Fruit fly (Drosophila melanogaster) whole organism, embryonic: ENCODE measurements around the gene IntS2.
A peak's percentile ranks its signal among the peaks of the same experiment; 100 is the strongest.

ENCODE experiments used
- ATbp ChIP-seq: fragments of 200-800 bp; sonication (Bioruptor generic); optimal IDR thresholded peaks from 2 replicates; lab custom pipeline; 2017; ENCODE audit warnings: missing biosample characterization, mild to moderate bottlenecking, missing genetic modification characterization, missing genetic modification reagents
- Adf1 ChIP-seq: fragments of 200-800 bp; sonication (Bioruptor generic); IDR thresholded peaks from 2 replicates; pipeline ENCODE4 v1.3.6; 2022; ENCODE audit warnings: missing biosample characterization, missing genetic modification characterization
- Antp ChIP-seq: fragments of 200-800 bp; sonication (Bioruptor generic); optimal IDR thresholded peaks from 3 replicates; lab custom pipeline; 2016; ENCODE audit warnings: missing biosample characterization, missing genetic modification characterization
- BEAF-32 ChIP-seq: fragments of 200-800 bp; sonication (Bioruptor generic); optimal IDR thresholded peaks from 3 replicates; lab custom pipeline; 2017; ENCODE audit warnings: missing biosample characterization, missing genetic modification characterization, mild to moderate bottlenecking, moderate library complexity, missing genetic modification reagents
- Bgb ChIP-seq: fragments of 200-800 bp; sonication (Bioruptor generic); IDR thresholded peaks from 2 replicates; pipeline ENCODE4 v1.3.6; 2022; ENCODE audit warnings: missing biosample characterization, missing genetic modification characterization; ENCODE audit not compliant: partially characterized antibody
- CG10147 ChIP-seq: fragments of 200-800 bp; sonication (Bioruptor generic); optimal IDR thresholded peaks from 2 replicates; lab custom pipeline; 2019; ENCODE audit warnings: missing biosample characterization, mild to moderate bottlenecking, missing genetic modification characterization, moderate library complexity
- CG10267 ChIP-seq: fragments of 200-800 bp; sonication (Bioruptor generic); optimal IDR thresholded peaks from 2 replicates; lab custom pipeline; 2018; ENCODE audit warnings: missing biosample characterization, mild to moderate bottlenecking, missing genetic modification characterization, moderate library complexity
- CG11398 ChIP-seq: fragments of 200-800 bp; sonication (Bioruptor generic); optimal IDR thresholded peaks from 2 replicates; lab custom pipeline; 2016; ENCODE audit warnings: missing biosample characterization, missing genetic modification characterization
- CG11504 ChIP-seq: fragments of 200-800 bp; sonication (Bioruptor generic); optimal IDR thresholded peaks from 3 replicates; lab custom pipeline; 2019; ENCODE audit warnings: missing biosample characterization, mild to moderate bottlenecking, missing genetic modification characterization, moderate library complexity
- CG15073 ChIP-seq: fragments of 200-800 bp; sonication (Bioruptor generic); optimal IDR thresholded peaks from 2 replicates; lab custom pipeline; 2016; ENCODE audit warnings: missing biosample characterization, missing genetic modification characterization
- CG1603 ChIP-seq: fragments of 200-800 bp; sonication (Bioruptor generic); optimal IDR thresholded peaks from 2 replicates; lab custom pipeline; 2019; ENCODE audit warnings: missing biosample characterization, mild to moderate bottlenecking, missing genetic modification characterization, moderate library complexity
- CG2202 ChIP-seq: fragments of 200-800 bp; sonication (Bioruptor generic); optimal IDR thresholded peaks from 2 replicates; lab custom pipeline; 2018; ENCODE audit warnings: missing biosample characterization, mild to moderate bottlenecking, missing genetic modification characterization
- CG31224 ChIP-seq: fragments of 200-800 bp; sonication (Bioruptor generic); IDR thresholded peaks from 2 replicates; pipeline ENCODE4 v1.3.6; 2022; ENCODE audit warnings: missing biosample characterization, missing genetic modification characterization
- CG4282 ChIP-seq: fragments of 200-800 bp; sonication (Bioruptor generic); optimal IDR thresholded peaks from 2 replicates; lab custom pipeline; 2016; ENCODE audit warnings: missing biosample characterization, missing genetic modification characterization
- CG6175 ChIP-seq: fragments of 200-800 bp; sonication (Bioruptor generic); IDR thresholded peaks from 3 replicates; pipeline ENCODE4 v1.3.6; 2022; ENCODE audit warnings: missing biosample characterization, missing genetic modification characterization
- CG7271 ChIP-seq: fragments of 200-800 bp; sonication (Bioruptor generic); optimal IDR thresholded peaks from 2 replicates; lab custom pipeline; 2018; ENCODE audit warnings: missing biosample characterization, mild to moderate bottlenecking, missing genetic modification characterization, moderate library complexity
- CG8478 ChIP-seq: fragments of >200 bp; optimal IDR thresholded peaks from 2 replicates; lab custom pipeline; 2018
- CG9817 ChIP-seq: fragments of 200-800 bp; sonication (Bioruptor generic); optimal IDR thresholded peaks from 2 replicates; lab custom pipeline; 2018; ENCODE audit warnings: missing biosample characterization, mild to moderate bottlenecking, missing genetic modification characterization, moderate library complexity
- Chrac-16 ChIP-seq: fragments of 200-800 bp; sonication (Bioruptor generic); optimal IDR thresholded peaks from 3 replicates; lab custom pipeline; 2016; ENCODE audit warnings: missing biosample characterization, missing genetic modification characterization
- CkIIα-i1 ChIP-seq: fragments of 200-800 bp; sonication (Bioruptor generic); IDR thresholded peaks from 2 replicates; pipeline ENCODE4 v1.3.6; 2022; ENCODE audit warnings: missing biosample characterization, missing genetic modification characterization
- Deaf1 ChIP-seq: fragments of 200-800 bp; optimal IDR thresholded peaks from 3 replicates; lab custom pipeline; 2019; ENCODE audit warnings: missing biosample characterization, mild to moderate bottlenecking, missing genetic modification characterization, moderate library complexity
- Dip3 ChIP-seq: fragments of 200-800 bp; sonication (Bioruptor generic); optimal IDR thresholded peaks from 3 replicates; lab custom pipeline; 2016; ENCODE audit warnings: missing biosample characterization, missing genetic modification characterization
- Doc2 ChIP-seq: fragments of 200-800 bp; sonication (Bioruptor generic); IDR thresholded peaks from 2 replicates; pipeline ENCODE4 v1.3.6; 2022; ENCODE audit warnings: missing biosample characterization, missing genetic modification characterization
- Drgx ChIP-seq: fragments of 200-800 bp; sonication (Bioruptor generic); IDR thresholded peaks from 2 replicates; pipeline ENCODE4 v1.3.6; 2022; ENCODE audit warnings: missing biosample characterization, missing genetic modification characterization
- E2f1 ChIP-seq: fragments of 200-800 bp; sonication (Bioruptor generic); IDR thresholded peaks from 2 replicates; pipeline ENCODE4 v1.3.6; 2022; ENCODE audit warnings: missing biosample characterization, missing genetic modification characterization
- H15 ChIP-seq: fragments of 200-800 bp; sonication (Bioruptor generic); IDR thresholded peaks from 3 replicates; pipeline ENCODE4 v1.3.6; 2022; ENCODE audit warnings: missing biosample characterization, missing genetic modification characterization
- HLH3B ChIP-seq: fragments of 200-800 bp; sonication (Bioruptor generic); IDR thresholded peaks from 2 replicates; pipeline ENCODE4 v1.3.6; 2022; ENCODE audit warnings: missing biosample characterization, missing genetic modification characterization
- Med ChIP-seq: fragments of 200-800 bp; sonication (Bioruptor generic); peaks from one replicate; lab custom pipeline; 2016; ENCODE audit warnings: missing biosample characterization, missing genetic modification characterization, mild to moderate bottlenecking, inconsistent platforms, moderate library complexity
- Meics ChIP-seq: fragments of 200-800 bp; sonication (Bioruptor generic); optimal IDR thresholded peaks from 2 replicates; lab custom pipeline; 2017; ENCODE audit warnings: missing biosample characterization, mild to moderate bottlenecking, missing genetic modification characterization
- NC2α ChIP-seq: fragments of 200-800 bp; sonication (Bioruptor generic); optimal IDR thresholded peaks from 2 replicates; lab custom pipeline; 2016; ENCODE audit warnings: missing biosample characterization, missing genetic modification characterization
- Opbp ChIP-seq: fragments of 200-800 bp; sonication (Bioruptor generic); IDR thresholded peaks from 3 replicates; pipeline ENCODE4 v1.3.6; 2022; ENCODE audit warnings: missing biosample characterization, missing genetic modification characterization; ENCODE audit not compliant: partially characterized antibody
- Ravus ChIP-seq: fragments of 200-800 bp; sonication (Bioruptor generic); IDR thresholded peaks from 2 replicates; pipeline ENCODE4 v1.3.6; 2022; ENCODE audit warnings: missing biosample characterization, missing genetic modification characterization
- ac ChIP-seq: fragments of 200-800 bp; sonication (Bioruptor generic); optimal IDR thresholded peaks from 3 replicates; lab custom pipeline; 2017; ENCODE audit warnings: missing biosample characterization, mild to moderate bottlenecking, missing genetic modification characterization
- dmrt99B ChIP-seq: fragments of 200-800 bp; sonication (Bioruptor generic); optimal IDR thresholded peaks from 2 replicates; lab custom pipeline; 2018; ENCODE audit warnings: missing biosample characterization, mild to moderate bottlenecking, missing genetic modification characterization, moderate library complexity
- fd3F ChIP-seq: fragments of 200-800 bp; sonication (Bioruptor generic); optimal IDR thresholded peaks from 2 replicates; lab custom pipeline; 2018; ENCODE audit warnings: missing biosample characterization, mild to moderate bottlenecking, missing genetic modification characterization, moderate library complexity
- fd64A ChIP-seq: fragments of 200-800 bp; sonication (Bioruptor generic); optimal IDR thresholded peaks from 3 replicates; lab custom pipeline; 2018; ENCODE audit warnings: missing biosample characterization, mild to moderate bottlenecking, missing genetic modification characterization
- her ChIP-seq: fragments of 200-800 bp; sonication (Bioruptor generic); optimal IDR thresholded peaks from 2 replicates; lab custom pipeline; 2016; ENCODE audit warnings: missing biosample characterization, missing genetic modification characterization
- jumu ChIP-seq: fragments of 200-800 bp; sonication (Bioruptor generic); optimal IDR thresholded peaks from 3 replicates; lab custom pipeline; 2016; ENCODE audit warnings: missing biosample characterization, missing genetic modification characterization
- kah ChIP-seq: fragments of 200-800 bp; sonication (Bioruptor generic); optimal IDR thresholded peaks from 2 replicates; lab custom pipeline; 2018; ENCODE audit warnings: missing biosample characterization, mild to moderate bottlenecking, missing genetic modification characterization
- pros ChIP-seq: fragments of 200-800 bp; sonication (Bioruptor generic); optimal IDR thresholded peaks from 3 replicates; lab custom pipeline; 2019; ENCODE audit warnings: missing biosample characterization, mild to moderate bottlenecking, missing genetic modification characterization, moderate library complexity
- salm ChIP-seq: fragments of 200-800 bp; sonication (Bioruptor generic); optimal IDR thresholded peaks from 2 replicates; lab custom pipeline; 2018; ENCODE audit warnings: missing biosample characterization, mild to moderate bottlenecking, missing genetic modification characterization
- sc ChIP-seq, 3 experiments: fragments of >200 bp in 2 of 3; fragments of 200-800 bp in 1 of 3; sonication (Bioruptor generic) in 1 of 3; optimal IDR thresholded peaks; 2 replicates in 2 of 3; 3 replicates in 1 of 3; lab custom pipeline; 2017; ENCODE audit warnings: mild to moderate bottlenecking in 1 of 3, missing biosample characterization in 1 of 3, missing genetic modification characterization in 1 of 3, missing genetic modification reagents in 1 of 3
- seq ChIP-seq: fragments of 200-800 bp; sonication (Bioruptor generic); IDR thresholded peaks from 2 replicates; pipeline ENCODE4 v1.3.6; 2022; ENCODE audit warnings: missing biosample characterization, missing genetic modification characterization
- sqz ChIP-seq: fragments of 200-800 bp; sonication (Bioruptor generic); optimal IDR thresholded peaks from 3 replicates; lab custom pipeline; 2018; ENCODE audit warnings: missing biosample characterization, mild to moderate bottlenecking, missing genetic modification characterization
- stc ChIP-seq: fragments of 200-800 bp; sonication (Bioruptor generic); IDR thresholded peaks from 2 replicates; pipeline ENCODE4 v1.3.6; 2022; ENCODE audit warnings: missing biosample characterization, missing genetic modification characterization
- tgo ChIP-seq: fragments of 200-800 bp; sonication (Bioruptor generic); IDR thresholded peaks from 3 replicates; pipeline ENCODE4 v1.3.6; 2022; ENCODE audit warnings: missing biosample characterization, missing genetic modification characterization
- trh ChIP-seq: fragments of 200-800 bp; sonication (Bioruptor generic); optimal IDR thresholded peaks from 2 replicates; lab custom pipeline; 2016; ENCODE audit warnings: missing biosample characterization, missing genetic modification characterization
- unc-4 ChIP-seq: fragments of 200-800 bp; sonication (Bioruptor generic); IDR thresholded peaks from 2 replicates; pipeline ENCODE4 v1.3.6; 2022; ENCODE audit warnings: missing biosample characterization, missing genetic modification characterization; ENCODE audit not compliant: partially characterized antibody
- vnd ChIP-seq: fragments of 200-800 bp; sonication (Bioruptor generic); IDR thresholded peaks from 3 replicates; pipeline ENCODE4 v1.3.6; 2022; ENCODE audit warnings: missing biosample characterization, missing genetic modification characterization; ENCODE audit not compliant: partially characterized antibody
- yki ChIP-seq: fragments of >200 bp; optimal IDR thresholded peaks from 3 replicates; lab custom pipeline; 2018
- zen2 ChIP-seq: fragments of 200-800 bp; sonication (Bioruptor generic); IDR thresholded peaks from 3 replicates; pipeline ENCODE4 v1.3.6; 2022; ENCODE audit warnings: missing biosample characterization, missing genetic modification characterization; ENCODE audit not compliant: partially characterized antibody

Gene IntS2

DNA sequence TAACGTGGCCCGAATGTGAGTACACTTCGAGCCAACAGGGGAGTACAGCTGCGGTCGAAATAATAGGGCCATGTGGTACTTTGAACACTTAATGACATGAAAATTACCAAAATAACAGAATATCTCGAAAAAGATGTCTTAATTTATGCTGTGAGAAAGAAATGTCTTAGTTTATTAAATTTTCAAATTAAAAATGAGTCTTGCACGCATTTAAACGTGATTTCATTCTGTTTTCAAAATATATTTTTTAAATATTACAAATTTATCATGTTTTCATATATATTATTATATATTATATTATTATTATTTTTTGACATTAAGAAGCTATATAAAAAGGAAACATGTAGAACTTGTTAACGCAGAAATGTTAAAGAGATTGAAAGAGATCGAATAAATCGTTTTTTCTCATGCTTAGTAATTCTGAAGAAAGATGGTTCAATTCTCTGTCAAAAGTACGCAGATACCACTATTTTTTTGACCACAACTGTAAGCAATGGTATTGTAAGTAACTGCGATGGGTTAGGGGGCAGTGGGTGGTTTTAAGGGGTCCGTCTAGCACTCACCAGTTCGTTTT lies 38.3 kb upstream of the IntS2 start (continued):
- TF ChIP-seq sqz = no peak
- TF ChIP-seq fd3F (GFP tag; lab: Kevin White, UChicago) = no peak
- no peak for TF ChIP-seq CG4282
- no peak; the same call in 1 of the 2 replicates for TF ChIP-seq Adf1 (GFP tag; lab: Robert Waterston, UW)
- TF ChIP-seq kah (GFP tag; lab: Kevin White, UChicago) = no peak
- TF ChIP-seq CG11504 = peak; percentile 69
- no peak for TF ChIP-seq fd64A (GFP tag; lab: Kevin White, UChicago)
- TF ChIP-seq yki (lab: Kevin White, UChicago) = no peak
- no peak for TF ChIP-seq Dip3
- TF ChIP-seq CG6175 = no peak
- TF ChIP-seq vnd = no peak
- peak; percentile 24; the same call in 1 of the 3 replicates for TF ChIP-seq tgo (GFP tag; lab: Robert Waterston, UW)
- no peak for TF ChIP-seq stc
- no peak for TF ChIP-seq ac (GFP tag; lab: Kevin White, UChicago)
- no peak for TF ChIP-seq Bgb (GFP tag; lab: Robert Waterston, UW)
- TF ChIP-seq CG11398 (GFP tag; lab: Kevin White, UChicago) = no peak
- no peak for TF ChIP-seq CG15073 (GFP tag; lab: Kevin White, UChicago)
- no peak for TF ChIP-seq ATbp
- TF ChIP-seq HLH3B = no peak
- TF ChIP-seq CG9817 (tag; lab: Kevin White, UChicago) = no peak
- no peak for TF ChIP-seq Antp (GFP tag; lab: Kevin White, UChicago)
- TF ChIP-seq Chrac-16 = no peak
- TF ChIP-seq unc-4 (GFP tag; lab: Robert Waterston, UW) = no peak
- TF ChIP-seq Meics (GFP tag; lab: Kevin White, UChicago) = peak; percentile 58
- TF ChIP-seq CG7271 = no peak
- TF ChIP-seq zen2 (GFP tag; lab: Robert Waterston, UW) = no peak
- TF ChIP-seq seq (GFP tag; lab: Robert Waterston, UW) = no peak
- TF ChIP-seq salm (tag; lab: Kevin White, UChicago) = no peak
- TF ChIP-seq dmrt99B (tag; lab: Kevin White, UChicago) = peak; percentile 62
- no peak for TF ChIP-seq CG1603
- TF ChIP-seq NC2α (GFP tag; lab: Kevin White, UChicago) = no peak
- TF ChIP-seq her (GFP tag; lab: Kevin White, UChicago) = no peak
- TF ChIP-seq E2f1 = no peak
- TF ChIP-seq CG8478 (lab: Kevin White, UChicago) = no peak
- peak; percentile 53 for TF ChIP-seq CG10147 (GFP tag; lab: Kevin White, UChicago)
- no peak for TF ChIP-seq CkIIα-i1
- no peak for TF ChIP-seq pros (GFP tag; lab: Kevin White, UChicago)
- no peak for TF ChIP-seq Opbp
- no peak for TF ChIP-seq BEAF-32 (GFP tag; lab: Kevin White, UChicago)
- no peak for TF ChIP-seq trh (GFP tag; lab: Kevin White, UChicago)
- no peak for TF ChIP-seq jumu (GFP tag; lab: Kevin White, UChicago)
- TF ChIP-seq CG10267 (tag; lab: Kevin White, UChicago) = peak; percentile 45
- TF ChIP-seq Doc2 = no peak
- no peak for TF ChIP-seq Ravus (GFP tag; lab: Robert Waterston, UW)
- TF ChIP-seq sc (optimal IDR thresholded peaks at IDR 0.05; lab: Kevin White, UChicago) = no peak
- no peak for TF ChIP-seq sc (GFP tag; optimal IDR thresholded peaks at IDR 0.05; lab: Kevin White, UChicago)
- no peak for TF ChIP-seq H15 (GFP tag; lab: Robert Waterston, UW)
- peak; percentile 48 for TF ChIP-seq Drgx (GFP tag; lab: Robert Waterston, UW)
- no peak for TF ChIP-seq CG2202 (tag; lab: Kevin White, UChicago)
- TF ChIP-seq Deaf1 (tag; lab: Kevin White, UChicago) = no peak
- no peak for TF ChIP-seq CG31224
- TF ChIP-seq Med = peak; percentile 74
